Worm (Caenorhabditis elegans) whole organism, midembryonic: ENCODE results near the gene ZC204.13.

Source experiments
- flt-1 ChIP-seq: fragments of 200-800 bp; sonication (Bioruptor generic); IDR thresholded peaks from 2 replicates; pipeline ENCODE4 v1.3.6; 2022; ENCODE audit warnings: missing genetic modification characterization, missing compliant biosample characterization
- ref-1 ChIP-seq: fragments of 200-800 bp; sonication (Bioruptor generic); conservative IDR thresholded peaks from 2 replicates; pipeline ENCODE4 v1.3.6; 2022; ENCODE audit warnings: missing genetic modification reagents, missing genetic modification characterization, missing compliant biosample characterization
- ztf-29 ChIP-seq: fragments of 200-800 bp; sonication (Bioruptor generic); IDR thresholded peaks from 2 replicates; pipeline ENCODE4 v1.3.6; 2022; ENCODE audit warnings: missing genetic modification reagents, missing genetic modification characterization, missing compliant biosample characterization

DNA sequence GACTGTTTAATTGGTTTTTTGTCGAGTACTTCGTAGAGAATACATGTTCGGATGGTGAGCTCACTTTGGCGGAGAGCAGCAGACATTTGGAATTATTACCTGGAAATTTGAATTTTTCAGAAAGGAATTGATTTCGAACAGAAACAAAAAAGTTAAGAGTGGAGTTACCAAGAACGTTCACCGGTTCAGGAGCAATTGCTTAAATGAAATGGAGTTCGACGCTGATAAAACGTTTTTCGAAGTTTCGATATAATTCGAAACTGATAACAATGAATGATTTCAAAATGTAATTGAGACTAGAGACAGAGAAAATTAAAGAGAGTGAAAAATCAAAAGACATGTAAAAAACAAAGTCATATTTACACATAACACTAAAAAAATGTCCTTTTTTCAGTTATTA, 50.2 kb downstream of the ZC204.13 start, which contains the start of gene fbxa-163:
- TF ChIP-seq ref-1 (GFP tag; lab: Robert Waterston, UW): no peak
- no peak for TF ChIP-seq flt-1 (GFP tag; lab: Robert Waterston, UW)
- no peak for TF ChIP-seq ztf-29
